Worm (Caenorhabditis elegans) whole organism, mixed stage, embryonic: ENCODE measurements around the gene eelo-2.

Source experiments
- blmp-1 ChIP-seq: fragments of 150-350 bp; optimal IDR thresholded peaks from 2 replicates; lab custom pipeline; 2014; ENCODE audit warnings: missing biosample characterization, missing genetic modification characterization
- cnd-1 ChIP-seq: fragments of 200-800 bp; sonication (Bioruptor generic); optimal IDR thresholded peaks from 2 replicates; lab custom pipeline; 2018; ENCODE audit warnings: mild to moderate bottlenecking, missing genetic modification characterization, missing compliant biosample characterization
- lin-13 ChIP-seq: fragments of 150-350 bp; optimal IDR thresholded peaks from 2 replicates; lab custom pipeline; 2014; ENCODE audit warnings: missing biosample characterization, missing genetic modification characterization
- mab-5 ChIP-seq: fragments of 150-350 bp; optimal IDR thresholded peaks from 2 replicates; lab custom pipeline; 2014; ENCODE audit warnings: missing biosample characterization, missing genetic modification characterization
- mep-1 ChIP-seq: fragments of 150-350 bp; optimal IDR thresholded peaks from 2 replicates; lab custom pipeline; 2017; ENCODE audit warnings: missing biosample characterization, missing genetic modification reagents, missing genetic modification characterization, inconsistent platforms
- mls-2 ChIP-seq: sonication (generic microtip); optimal IDR thresholded peaks from 2 replicates; lab custom pipeline; 2016; ENCODE audit warnings: mild to moderate bottlenecking, missing genetic modification characterization, moderate library complexity, missing compliant biosample characterization
- pha-4 ChIP-seq: fragments of 150-350 bp; optimal IDR thresholded peaks from 2 replicates; lab custom pipeline; 2018; ENCODE audit warnings: missing biosample characterization, missing genetic modification reagents, missing genetic modification characterization
- unc-39 ChIP-seq: fragments of 150-350 bp; optimal IDR thresholded peaks from 2 replicates; lab custom pipeline; 2014; ENCODE audit warnings: missing biosample characterization, missing genetic modification characterization
- unc-62 ChIP-seq: fragments of 150-350 bp; optimal IDR thresholded peaks from 2 replicates; lab custom pipeline; 2014; ENCODE audit warnings: missing biosample characterization, missing genetic modification reagents, missing genetic modification characterization
- ztf-11 ChIP-seq: fragments of 150-350 bp; optimal IDR thresholded peaks from 2 replicates; lab custom pipeline; 2014; ENCODE audit warnings: missing biosample characterization, missing genetic modification characterization

ce11 chrIV:17278861-17279591 is 29.1 kb downstream of the eelo-2 start, which contains the start of gene hsp-1:
- TF ChIP-seq unc-62 (GFP tag; lab: Kevin White, UChicago) (no peak), lin-13 (tag; lab: Kevin White, UChicago) (no peak), blmp-1 (no peak), mab-5 (no peak), ztf-11 (tag; lab: Kevin White, UChicago) (no peak), mep-1 (tag; lab: Kevin White, UChicago) (no peak), pha-4 (no peak), unc-39 (tag; lab: Kevin White, UChicago) (no peak), cnd-1 (tag; lab: Kevin White, UChicago) (no peak), mls-2 (tag; lab: Kevin White, UChicago) (no peak)
